Worm (Caenorhabditis elegans): ENCODE results near the gene F52H2.1.

The F52H2.1 gene

DNA sequence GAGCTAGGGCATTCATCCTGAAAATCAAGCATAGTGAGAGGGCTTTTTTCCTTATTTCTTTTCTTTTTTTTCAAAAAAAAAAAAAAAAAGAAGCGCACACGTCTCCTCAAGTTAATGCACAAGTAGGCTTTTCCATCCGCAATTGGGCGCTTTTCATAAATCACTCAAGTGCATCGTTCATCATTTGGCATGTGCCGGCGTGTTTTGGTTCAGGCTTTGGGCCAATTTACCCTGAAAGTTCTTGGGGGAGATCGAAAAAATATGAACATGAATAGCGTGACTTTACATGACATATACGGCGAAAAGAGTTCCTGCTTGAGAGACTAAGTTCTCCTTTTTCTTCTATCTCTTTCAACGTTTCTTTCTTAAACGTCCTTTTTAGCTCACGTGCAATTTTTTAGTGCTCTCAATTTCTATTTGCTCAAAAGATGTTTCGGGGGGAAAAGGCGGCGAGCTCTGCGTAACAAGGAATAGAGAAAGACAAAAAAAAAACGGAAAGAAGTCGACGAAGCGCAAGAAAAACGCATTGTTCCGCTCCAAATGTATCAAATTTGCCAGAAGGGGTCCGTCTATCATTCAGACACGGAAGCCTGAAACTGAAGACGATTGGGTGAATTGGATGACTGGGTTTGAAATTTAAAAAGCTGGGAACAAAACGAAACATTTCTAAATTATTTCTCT lies 28.3 kb downstream of the F52H2.1 start:
- TF ChIP-seq unc-42 (tag; optimal IDR thresholded peaks at IDR 0.05) = peak; percentile 23
- TF ChIP-seq ceh-14 (tag; optimal IDR thresholded peaks at IDR 0.05) = no peak

DNA sequence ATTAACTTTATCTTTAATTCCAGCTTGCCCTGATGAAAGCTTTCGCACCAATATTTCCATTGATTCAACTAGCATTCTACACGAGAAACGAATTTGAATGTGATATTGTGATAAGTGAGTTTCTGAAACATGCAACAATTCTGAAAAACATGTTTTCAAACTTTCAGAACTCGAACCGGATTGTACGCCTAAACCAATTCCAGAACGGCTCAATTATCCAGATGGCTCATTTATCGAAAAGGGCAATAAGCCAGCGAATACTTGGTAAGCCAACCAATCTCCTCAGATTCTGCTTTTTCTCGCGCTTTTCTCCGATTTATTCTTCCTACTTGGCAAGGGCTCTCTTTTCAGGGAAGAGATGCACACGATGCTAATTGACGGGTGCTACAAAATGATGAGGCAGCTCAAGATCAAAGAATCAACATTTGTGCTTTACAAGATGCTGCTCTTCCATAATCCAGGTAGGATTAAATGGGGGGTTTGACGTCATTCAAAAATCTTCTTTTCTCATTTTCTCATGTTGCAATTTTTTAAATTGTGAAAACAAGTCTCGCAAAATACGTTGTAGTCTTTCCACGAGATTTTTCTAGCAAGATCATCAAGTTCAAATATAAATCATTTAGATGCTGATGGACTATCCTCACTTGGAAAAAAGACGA lies 31.6 kb downstream of the F52H2.1 start:
- TF ChIP-seq hlh-13 (GFP tag; optimal IDR thresholded peaks at IDR 0.05) (no peak), hlh-8 (tag; optimal IDR thresholded peaks at IDR 0.05) (no peak), tbx-7 (tag; optimal IDR thresholded peaks at IDR 0.05) (no peak), hlh-30 (tag; optimal IDR thresholded peaks at IDR 0.05; ENCODE audit: insufficient read depth) (no peak), fkh-6 (tag; optimal IDR thresholded peaks at IDR 0.05) (no peak), pag-3 (tag; optimal IDR thresholded peaks at IDR 0.05; ENCODE audit: borderline replicate concordance) (no peak), hlh-15 (tag; optimal IDR thresholded peaks at IDR 0.05) (no peak), pha-2 (tag; optimal IDR thresholded peaks at IDR 0.05) (no peak), lin-11 (tag; optimal IDR thresholded peaks at IDR 0.05) (no peak), elt-2 (tag; optimal IDR thresholded peaks at IDR 0.05) (no peak), ceh-31 (tag; optimal IDR thresholded peaks at IDR 0.05) (no peak), ceh-2 (tag; optimal IDR thresholded peaks at IDR 0.05) (no peak), sox-2 (GFP tag; IDR thresholded peaks at IDR 0.05) (no peak), pax-1 (tag; optimal IDR thresholded peaks at IDR 0.05) (no peak), ceh-34 (tag; optimal IDR thresholded peaks at IDR 0.05) (no peak), rnt-1 (tag; optimal IDR thresholded peaks at IDR 0.05) (no peak), lim-6 (tag; optimal IDR thresholded peaks at IDR 0.05) (no peak), odd-2 (tag; optimal IDR thresholded peaks at IDR 0.05) (no peak)

DNA sequence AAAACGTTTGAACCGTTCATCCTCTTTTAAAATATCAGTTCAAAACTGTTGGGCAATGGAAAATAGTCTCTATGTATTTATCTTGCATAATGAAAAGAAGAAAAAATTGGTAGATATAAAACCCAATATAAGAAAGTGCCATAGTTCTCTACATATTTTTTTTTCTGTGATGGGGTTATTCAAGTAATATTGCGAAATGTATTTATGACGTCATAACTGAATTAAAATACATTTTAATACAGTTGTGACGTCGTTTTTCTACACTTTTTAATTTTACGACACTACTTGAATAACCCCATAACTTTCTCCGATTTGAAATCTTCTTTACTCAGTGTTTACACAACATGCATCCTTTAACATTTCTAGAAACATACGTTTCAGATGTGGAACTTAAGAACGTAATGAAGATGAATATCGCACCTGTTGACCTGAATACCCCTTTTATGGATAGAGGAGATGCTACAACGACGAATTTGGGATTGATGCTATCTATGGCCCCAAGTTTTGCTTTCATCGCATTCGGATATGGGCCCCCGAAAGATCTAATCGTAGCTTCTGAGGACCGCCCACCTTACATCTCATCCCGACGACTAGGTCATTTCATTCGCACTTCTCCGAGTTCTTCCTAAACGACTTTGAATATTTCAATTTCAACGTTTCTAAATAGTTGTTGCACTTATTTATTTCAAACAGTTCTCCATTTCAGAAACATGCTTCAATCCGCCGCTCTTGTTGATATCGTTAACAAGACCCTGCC lies 34.8 kb downstream of the F52H2.1 start, which contains the start of gene T03G6.1:
TSS of gene T03G6.1 (plus strand) at position 707 of the 757 bp plus-strand sequence.
- no peak for TF ChIP-seq ceh-22 (tag; optimal IDR thresholded peaks at IDR 0.05)
- no peak for TF ChIP-seq Y22D7AL.16 (tag; optimal IDR thresholded peaks at IDR 0.05)
- no peak for TF ChIP-seq pqm-1 (tag; optimal IDR thresholded peaks at IDR 0.05)
- no peak for TF ChIP-seq ceh-9 (tag; optimal IDR thresholded peaks at IDR 0.05)
- no peak for TF ChIP-seq ama-1 (optimal IDR thresholded peaks at IDR 0.05)
- TF ChIP-seq lim-6 (tag; optimal IDR thresholded peaks at IDR 0.05) = no peak
- TF ChIP-seq ceh-24 (tag; optimal IDR thresholded peaks at IDR 0.05) = no peak
- TF ChIP-seq pha-2 (tag; optimal IDR thresholded peaks at IDR 0.05) = no peak
- no peak for TF ChIP-seq K02D7.2 (tag; optimal IDR thresholded peaks at IDR 0.05)
- TF ChIP-seq hlh-15 (tag; optimal IDR thresholded peaks at IDR 0.05) = no peak
- no peak for TF ChIP-seq ztf-16 (tag; optimal IDR thresholded peaks at IDR 0.05)
- TF ChIP-seq ttx-3 (tag; optimal IDR thresholded peaks at IDR 0.05) = no peak
- no peak for TF ChIP-seq pax-1 (tag; optimal IDR thresholded peaks at IDR 0.05)
- TF ChIP-seq dve-1 (tag; optimal IDR thresholded peaks at IDR 0.05) = no peak
- no peak for TF ChIP-seq unc-3 (GFP tag; conservative IDR thresholded peaks at IDR 0.05)
- TF ChIP-seq unc-3 (tag; optimal IDR thresholded peaks at IDR 0.05) = no peak
- TF ChIP-seq ceh-6 (GFP tag; optimal IDR thresholded peaks at IDR 0.05) = no peak
- TF ChIP-seq hlh-13 (GFP tag; optimal IDR thresholded peaks at IDR 0.05) = no peak
- no peak for TF ChIP-seq fkh-6 (tag; optimal IDR thresholded peaks at IDR 0.05)

DNA sequence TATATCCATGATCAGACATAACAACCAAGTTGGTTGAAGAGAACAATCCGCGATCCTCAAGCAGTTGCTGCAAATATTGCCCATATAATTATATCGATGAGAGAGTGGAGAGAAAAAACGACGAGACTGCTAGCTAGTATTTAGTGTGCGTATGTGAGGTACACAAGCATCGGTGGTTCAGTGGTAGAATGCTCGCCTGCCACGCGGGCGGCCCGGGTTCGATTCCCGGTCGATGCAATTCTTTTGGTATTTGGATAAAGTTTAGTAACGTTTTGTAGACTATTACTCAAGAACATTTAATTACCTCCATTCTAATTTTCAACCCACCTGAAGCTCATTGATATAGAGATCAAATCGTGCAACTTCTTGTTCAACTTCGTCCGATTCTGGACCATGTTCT lies 40.2 kb downstream of the F52H2.1 start:
- peak; percentile 58 for TF ChIP-seq ceh-31 (tag; optimal IDR thresholded peaks at IDR 0.05)
- no peak for TF ChIP-seq pax-1 (tag; optimal IDR thresholded peaks at IDR 0.05)
- TF ChIP-seq ztf-16 (tag; optimal IDR thresholded peaks at IDR 0.05) = peak; percentile 71
- peak; percentile 64 for TF ChIP-seq ref-2 (tag; optimal IDR thresholded peaks at IDR 0.05)
- peak; percentile 78 for TF ChIP-seq tbx-2 (tag; optimal IDR thresholded peaks at IDR 0.05)
- no peak for TF ChIP-seq pqm-1 (tag; optimal IDR thresholded peaks at IDR 0.05)
- TF ChIP-seq pha-2 (tag; optimal IDR thresholded peaks at IDR 0.05) = peak; percentile 70
- peak; percentile 59 for TF ChIP-seq ceh-2 (tag; optimal IDR thresholded peaks at IDR 0.05)
- peak; percentile 63 for TF ChIP-seq K02D7.2 (tag; optimal IDR thresholded peaks at IDR 0.05)
- TF ChIP-seq pha-4 (tag; optimal IDR thresholded peaks at IDR 0.05) = no peak
- peak; percentile 13 for TF ChIP-seq zip-5 (tag; optimal IDR thresholded peaks at IDR 0.05)
- TF ChIP-seq mec-3 (tag; optimal IDR thresholded peaks at IDR 0.05; ENCODE audit: borderline replicate concordance) = no peak
- TF ChIP-seq hlh-6 (tag; optimal IDR thresholded peaks at IDR 0.05) = peak; percentile 70
- peak; percentile 82 for TF ChIP-seq ceh-34 (tag; optimal IDR thresholded peaks at IDR 0.05)
- TF ChIP-seq eyg-1 (tag; optimal IDR thresholded peaks at IDR 0.05) = peak; percentile 48
- no peak for TF ChIP-seq fkh-10 (GFP tag; optimal IDR thresholded peaks at IDR 0.05)
- no peak for TF ChIP-seq unc-55 (GFP tag; optimal IDR thresholded peaks at IDR 0.05)
- peak; percentile 36 for TF ChIP-seq ceh-24 (tag; optimal IDR thresholded peaks at IDR 0.05)
- no peak for TF ChIP-seq npax-4 (tag; optimal IDR thresholded peaks at IDR 0.05)
- no peak for TF ChIP-seq ceh-30 (tag; optimal IDR thresholded peaks at IDR 0.05)
